Worm (Caenorhabditis elegans) whole organism, late embryonic: ENCODE measurements around the gene B0336.13.

Experiments
- C38D4.7 ChIP-seq: fragments of 200-800 bp; sonication (Bioruptor generic); optimal IDR thresholded peaks from 2 replicates; lab custom pipeline; 2018; ENCODE audit warnings: mild to moderate bottlenecking, missing genetic modification characterization, moderate library complexity, missing compliant biosample characterization
- T23F11.4 ChIP-seq: fragments of 200-800 bp; sonication (Bioruptor generic); optimal IDR thresholded peaks from 2 replicates; lab custom pipeline; 2018; ENCODE audit warnings: mild to moderate bottlenecking, missing genetic modification characterization, missing compliant biosample characterization
- ama-1 ChIP-seq: fragments of 150-350 bp; optimal IDR thresholded peaks from 2 replicates; lab custom pipeline; 2014
- ceh-18 ChIP-seq: sonication (generic microtip); optimal IDR thresholded peaks from 2 replicates; lab custom pipeline; 2016; ENCODE audit warnings: missing genetic modification characterization, missing compliant biosample characterization
- ceh-2 ChIP-seq: sonication (generic microtip); optimal IDR thresholded peaks from 2 replicates; lab custom pipeline; 2016; ENCODE audit warnings: missing genotype, missing genetic modification characterization, missing compliant biosample characterization
- ceh-22 ChIP-seq: sonication (generic microtip); optimal IDR thresholded peaks from 2 replicates; lab custom pipeline; 2017; ENCODE audit warnings: missing biosample characterization, missing genetic modification characterization
- ceh-24 ChIP-seq: sonication (generic microtip); optimal IDR thresholded peaks from 2 replicates; lab custom pipeline; 2016; ENCODE audit warnings: mild to moderate bottlenecking, missing genetic modification characterization, missing compliant biosample characterization
- ceh-31 ChIP-seq: sonication (generic microtip); optimal IDR thresholded peaks from 2 replicates; lab custom pipeline; 2016; ENCODE audit warnings: missing genetic modification characterization, missing compliant biosample characterization
- ceh-48 ChIP-seq: sonication (generic microtip); optimal IDR thresholded peaks from 2 replicates; lab custom pipeline; 2016; ENCODE audit warnings: missing genetic modification characterization, inconsistent platforms, missing compliant biosample characterization
- ceh-6 ChIP-seq: fragments of 200-800 bp; sonication (Bioruptor generic); optimal IDR thresholded peaks from 2 replicates; lab custom pipeline; 2018; ENCODE audit warnings: mild to moderate bottlenecking, missing genetic modification characterization, missing compliant biosample characterization
- ceh-9 ChIP-seq: sonication (generic microtip); optimal IDR thresholded peaks from 2 replicates; lab custom pipeline; 2016; ENCODE audit warnings: mild to moderate bottlenecking, missing genetic modification characterization, inconsistent platforms, missing compliant biosample characterization
- dmd-4 ChIP-seq: sonication (generic microtip); optimal IDR thresholded peaks from 2 replicates; lab custom pipeline; 2016; ENCODE audit warnings: borderline replicate concordance, missing genetic modification characterization, missing compliant biosample characterization
- elt-2 ChIP-seq: sonication (generic microtip); optimal IDR thresholded peaks from 2 replicates; lab custom pipeline; 2016; ENCODE audit warnings: missing genetic modification reagents, missing genetic modification characterization, missing compliant biosample characterization
- ets-4 ChIP-seq: sonication (generic microtip); optimal IDR thresholded peaks from 2 replicates; lab custom pipeline; 2016; ENCODE audit warnings: missing genetic modification characterization, missing compliant biosample characterization
- fkh-6 ChIP-seq: sonication (generic microtip); optimal IDR thresholded peaks from 2 replicates; lab custom pipeline; 2016; ENCODE audit warnings: missing genetic modification characterization, missing compliant biosample characterization
- hlh-15 ChIP-seq: sonication (generic microtip); optimal IDR thresholded peaks from 2 replicates; lab custom pipeline; 2016; ENCODE audit warnings: missing genetic modification characterization, missing compliant biosample characterization
- hlh-6 ChIP-seq: sonication (generic microtip); optimal IDR thresholded peaks from 2 replicates; lab custom pipeline; 2016; ENCODE audit warnings: missing genotype, missing genetic modification characterization, missing compliant biosample characterization
- lim-6 ChIP-seq: sonication (generic microtip); optimal IDR thresholded peaks from 2 replicates; lab custom pipeline; 2016; ENCODE audit warnings: missing genetic modification characterization, missing compliant biosample characterization
- lin-11 ChIP-seq: fragments of 200-800 bp; sonication (Bioruptor generic); optimal IDR thresholded peaks from 2 replicates; lab custom pipeline; 2018; ENCODE audit warnings: mild to moderate bottlenecking, missing genetic modification characterization, missing compliant biosample characterization
- madf-2 ChIP-seq: sonication (generic microtip); optimal IDR thresholded peaks from 2 replicates; lab custom pipeline; 2017; ENCODE audit warnings: missing genetic modification characterization, missing compliant biosample characterization
- mec-3 ChIP-seq: sonication (generic microtip); optimal IDR thresholded peaks from 2 replicates; lab custom pipeline; 2016; ENCODE audit warnings: borderline replicate concordance, missing genetic modification characterization, missing compliant biosample characterization
- nhr-11 ChIP-seq: fragments of 150-350 bp; optimal IDR thresholded peaks from 2 replicates; lab custom pipeline; 2014; ENCODE audit warnings: missing biosample characterization, missing genetic modification characterization
- npax-4 ChIP-seq: sonication (generic microtip); optimal IDR thresholded peaks from 2 replicates; lab custom pipeline; 2016; ENCODE audit warnings: missing genetic modification characterization, missing compliant biosample characterization
- pax-1 ChIP-seq: fragments of 150-350 bp; optimal IDR thresholded peaks from 2 replicates; lab custom pipeline; 2014; ENCODE audit warnings: missing biosample characterization, missing genetic modification characterization
- pqm-1 ChIP-seq: sonication (generic microtip); optimal IDR thresholded peaks from 2 replicates; lab custom pipeline; 2016; ENCODE audit warnings: missing genetic modification characterization, missing compliant biosample characterization
- pros-1 ChIP-seq: fragments of 150-350 bp; optimal IDR thresholded peaks from 2 replicates; lab custom pipeline; 2014; ENCODE audit warnings: missing biosample characterization, missing genetic modification reagents, missing genetic modification characterization
- sdc-2 ChIP-seq: sonication (generic microtip); optimal IDR thresholded peaks from 2 replicates; lab custom pipeline; 2016; ENCODE audit warnings: missing genotype, missing genetic modification characterization, missing compliant biosample characterization
- sox-4 ChIP-seq: sonication (generic microtip); optimal IDR thresholded peaks from 2 replicates; lab custom pipeline; 2017; ENCODE audit warnings: mild to moderate bottlenecking, missing genetic modification characterization, inconsistent platforms, missing compliant biosample characterization
- syd-9 ChIP-seq: sonication (generic microtip); optimal IDR thresholded peaks from 2 replicates; lab custom pipeline; 2016; ENCODE audit warnings: mild to moderate bottlenecking, missing genetic modification characterization, moderate library complexity, missing compliant biosample characterization
- tbx-7 ChIP-seq: sonication (generic microtip); optimal IDR thresholded peaks from 2 replicates; lab custom pipeline; 2016; ENCODE audit warnings: missing genotype, missing genetic modification characterization, missing compliant biosample characterization
- unc-86 ChIP-seq: sonication (generic microtip); optimal IDR thresholded peaks from 2 replicates; lab custom pipeline; 2016; ENCODE audit warnings: missing genetic modification characterization, missing compliant biosample characterization
- zip-5 ChIP-seq: sonication (generic microtip); optimal IDR thresholded peaks from 2 replicates; lab custom pipeline; 2016; ENCODE audit warnings: missing genetic modification characterization, missing compliant biosample characterization

The B0336.13 gene

ce11 chrIII:5721888-5722287 lies 28.1 kb downstream of the B0336.13 start (continued):
- TF ChIP-seq hlh-6 (tag; lab: Kevin White, UChicago), result no peak

- no peak for TF ChIP-seq ceh-18 (tag; lab: Kevin White, UChicago)
- TF ChIP-seq ceh-22, result no peak
- TF ChIP-seq ets-4, result no peak
- TF ChIP-seq madf-2 (tag; lab: Kevin White, UChicago), result no peak
- TF ChIP-seq syd-9, result no peak
- no peak for TF ChIP-seq ceh-48
- no peak for TF ChIP-seq zip-5 (tag; lab: Kevin White, UChicago)
- no peak for TF ChIP-seq ceh-31 (tag; lab: Kevin White, UChicago)
- TF ChIP-seq pros-1 (tag; lab: Kevin White, UChicago), result no peak
- TF ChIP-seq sdc-2 (tag; lab: Kevin White, UChicago), result no peak
- TF ChIP-seq hlh-15 (tag; lab: Kevin White, UChicago), result no peak
Observed at ce11 chrIII:5722550-5722949, 28.7 kb downstream of the B0336.13 start, which contains the start of gene wrm-1. TSS of gene wrm-1 (plus strand) at chrIII:5722850.

- TF ChIP-seq mec-3 (no peak), ceh-22 (no peak), lin-11 (no peak), ceh-9 (tag; lab: Kevin White, UChicago) (no peak), ceh-6 (GFP tag; lab: Kevin White, UChicago) (no peak), ceh-24 (tag; lab: Kevin White, UChicago) (no peak), nhr-11 (tag; lab: Kevin White, UChicago) (no peak), hlh-15 (tag; lab: Kevin White, UChicago) (no peak), pqm-1 (no peak)
Observed at ce11 chrIII:5727827-5728226, 34.0 kb downstream of the B0336.13 start, which contains the start of gene egg-1. TSS of gene egg-1 (plus strand) at chrIII:5728180.

- TF ChIP-seq sox-4 (no peak), ceh-22 (no peak), pqm-1 (no peak), npax-4 (tag; lab: Kevin White, UChicago) (no peak), ceh-2 (no peak), tbx-7 (tag; lab: Kevin White, UChicago) (no peak), C38D4.7 (GFP tag; lab: Kevin White, UChicago) (no peak), pax-1 (tag; lab: Kevin White, UChicago) (no peak), ets-4 (no peak), ama-1 (lab: Kevin White, UChicago) (no peak), lim-6 (no peak), unc-86 (tag; lab: Kevin White, UChicago) (no peak)
Observed at ce11 chrIII:5729367-5729766, 35.5 kb downstream of the B0336.13 start.

ce11 chrIII:5730041-5730440 lies 36.2 kb downstream of the B0336.13 start:
- TF ChIP-seq pros-1 (tag; lab: Kevin White, UChicago), result no peak
- no peak for TF ChIP-seq madf-2 (tag; lab: Kevin White, UChicago)
- no peak for TF ChIP-seq dmd-4 (tag; lab: Kevin White, UChicago)
- TF ChIP-seq T23F11.4, result no peak
- TF ChIP-seq, all 69 proteins: peak for 0

- TF ChIP-seq elt-2 (tag; lab: Kevin White, UChicago) (peak; percentile 65), fkh-6 (tag; lab: Kevin White, UChicago) (no peak)
Observed at ce11 chrIII:5730980-5731636, 37.3 kb downstream of the B0336.13 start, which contains the start of the genes B0244.9 and B0244.7. TSS of gene B0244.9 (minus strand) at chrIII:5731030. TSS of gene B0244.7 (plus strand) at chrIII:5731501.
